Worm (Caenorhabditis elegans) whole organism, late embryonic: ENCODE data around the gene bath-13.

Experiments used
- F13H6.1 ChIP-seq: sonication (generic microtip); optimal IDR thresholded peaks from 2 replicates; lab custom pipeline; 2016; ENCODE audit warnings: missing genetic modification characterization, missing compliant biosample characterization
- Y22D7AL.16 ChIP-seq: sonication (generic microtip); optimal IDR thresholded peaks from 2 replicates; lab custom pipeline; 2016; ENCODE audit warnings: missing genetic modification characterization, missing compliant biosample characterization
- ceh-14 ChIP-seq: sonication (generic microtip); optimal IDR thresholded peaks from 2 replicates; lab custom pipeline; 2016; ENCODE audit warnings: missing genotype, missing genetic modification characterization, missing compliant biosample characterization
- ceh-19 ChIP-seq: fragments of 200-800 bp; sonication (Bioruptor generic); optimal IDR thresholded peaks from 2 replicates; lab custom pipeline; 2018; ENCODE audit warnings: mild to moderate bottlenecking, missing genetic modification characterization, missing compliant biosample characterization
- ceh-22 ChIP-seq: sonication (generic microtip); optimal IDR thresholded peaks from 2 replicates; lab custom pipeline; 2017; ENCODE audit warnings: missing biosample characterization, missing genetic modification characterization
- ceh-30 ChIP-seq: fragments of 150-350 bp; optimal IDR thresholded peaks from 2 replicates; lab custom pipeline; 2014; ENCODE audit warnings: missing biosample characterization, missing genetic modification characterization
- ceh-34 ChIP-seq: sonication (generic microtip); optimal IDR thresholded peaks from 2 replicates; lab custom pipeline; 2016; ENCODE audit warnings: mild to moderate bottlenecking, missing genetic modification characterization, missing compliant biosample characterization
- ceh-9 ChIP-seq: sonication (generic microtip); optimal IDR thresholded peaks from 2 replicates; lab custom pipeline; 2016; ENCODE audit warnings: mild to moderate bottlenecking, missing genetic modification characterization, inconsistent platforms, missing compliant biosample characterization
- che-1 ChIP-seq: sonication (generic microtip); optimal IDR thresholded peaks from 2 replicates; lab custom pipeline; 2016; ENCODE audit warnings: mild to moderate bottlenecking, missing genetic modification characterization, missing compliant biosample characterization
- elt-2 ChIP-seq: sonication (generic microtip); optimal IDR thresholded peaks from 2 replicates; lab custom pipeline; 2016; ENCODE audit warnings: missing genetic modification reagents, missing genetic modification characterization, missing compliant biosample characterization
- elt-4 ChIP-seq: sonication (generic microtip); optimal IDR thresholded peaks from 2 replicates; lab custom pipeline; 2016; ENCODE audit warnings: missing genetic modification characterization, missing compliant biosample characterization
- fax-1 ChIP-seq: sonication (generic microtip); optimal IDR thresholded peaks from 2 replicates; lab custom pipeline; 2016; ENCODE audit warnings: missing genotype, missing genetic modification characterization, missing compliant biosample characterization
- fkh-10 ChIP-seq: fragments of 150-350 bp; optimal IDR thresholded peaks from 2 replicates; lab custom pipeline; 2014; ENCODE audit warnings: missing biosample characterization, missing genetic modification reagents, missing genetic modification characterization
- fkh-6 ChIP-seq: sonication (generic microtip); optimal IDR thresholded peaks from 2 replicates; lab custom pipeline; 2016; ENCODE audit warnings: missing genetic modification characterization, missing compliant biosample characterization
- hlh-13 ChIP-seq: fragments of 200-800 bp; sonication (Bioruptor generic); optimal IDR thresholded peaks from 2 replicates; lab custom pipeline; 2018; ENCODE audit warnings: mild to moderate bottlenecking, missing genetic modification characterization, missing compliant biosample characterization
- hlh-30 ChIP-seq: sonication (generic microtip); optimal IDR thresholded peaks from 2 replicates; lab custom pipeline; 2017; ENCODE audit warnings: antibody characterized with exemption, missing genetic modification characterization, missing compliant biosample characterization; ENCODE audit not compliant: insufficient read depth
- hlh-6 ChIP-seq: sonication (generic microtip); optimal IDR thresholded peaks from 2 replicates; lab custom pipeline; 2016; ENCODE audit warnings: missing genotype, missing genetic modification characterization, missing compliant biosample characterization
- hlh-8 ChIP-seq: sonication (generic microtip); optimal IDR thresholded peaks from 2 replicates; lab custom pipeline; 2016; ENCODE audit warnings: missing genotype, missing genetic modification characterization, missing compliant biosample characterization
- nhr-11 ChIP-seq: fragments of 150-350 bp; optimal IDR thresholded peaks from 2 replicates; lab custom pipeline; 2014; ENCODE audit warnings: missing biosample characterization, missing genetic modification characterization
- nhr-232 ChIP-seq: sonication (generic microtip); optimal IDR thresholded peaks from 2 replicates; lab custom pipeline; 2016; ENCODE audit warnings: missing genetic modification characterization, missing compliant biosample characterization
- npax-4 ChIP-seq: sonication (generic microtip); optimal IDR thresholded peaks from 2 replicates; lab custom pipeline; 2016; ENCODE audit warnings: missing genetic modification characterization, missing compliant biosample characterization
- odd-2 ChIP-seq: sonication (generic microtip); optimal IDR thresholded peaks from 2 replicates; lab custom pipeline; 2017; ENCODE audit warnings: antibody characterized with exemption, mild to moderate bottlenecking, missing genetic modification characterization, missing compliant biosample characterization
- pha-2 ChIP-seq: sonication (generic microtip); optimal IDR thresholded peaks from 2 replicates; lab custom pipeline; 2017; ENCODE audit warnings: mild to moderate bottlenecking, missing genetic modification characterization, missing compliant biosample characterization
- pha-4 ChIP-seq: fragments of 150-350 bp; optimal IDR thresholded peaks from 2 replicates; lab custom pipeline; 2018; ENCODE audit warnings: missing biosample characterization, missing genetic modification reagents, missing genetic modification characterization
- pqm-1 ChIP-seq: sonication (generic microtip); optimal IDR thresholded peaks from 2 replicates; lab custom pipeline; 2016; ENCODE audit warnings: missing genetic modification characterization, missing compliant biosample characterization
- pros-1 ChIP-seq: fragments of 150-350 bp; optimal IDR thresholded peaks from 2 replicates; lab custom pipeline; 2014; ENCODE audit warnings: missing biosample characterization, missing genetic modification reagents, missing genetic modification characterization
- sdc-2 ChIP-seq: sonication (generic microtip); optimal IDR thresholded peaks from 2 replicates; lab custom pipeline; 2016; ENCODE audit warnings: missing genotype, missing genetic modification characterization, missing compliant biosample characterization
- syd-9 ChIP-seq: sonication (generic microtip); optimal IDR thresholded peaks from 2 replicates; lab custom pipeline; 2016; ENCODE audit warnings: mild to moderate bottlenecking, missing genetic modification characterization, moderate library complexity, missing compliant biosample characterization
- tbx-7 ChIP-seq: sonication (generic microtip); optimal IDR thresholded peaks from 2 replicates; lab custom pipeline; 2016; ENCODE audit warnings: missing genotype, missing genetic modification characterization, missing compliant biosample characterization
- ttx-3 ChIP-seq: sonication (generic microtip); optimal IDR thresholded peaks from 2 replicates; lab custom pipeline; 2016; ENCODE audit warnings: missing genetic modification reagents, missing genetic modification characterization, missing compliant biosample characterization
- unc-3 ChIP-seq, 2 experiments: fragments of 200-800 bp in 1 of 2; sonication (Bioruptor generic) in 1 of 2; sonication (generic microtip) in 1 of 2; conservative IDR thresholded peaks in 1 of 2; optimal IDR thresholded peaks in 1 of 2; 2 replicates each; pipeline versions ENCODE4 v1.3.6 to Lab custom; 2016 to 2022; ENCODE audit warnings: missing compliant biosample characterization in 2 of 2, missing genetic modification characterization in 2 of 2, missing genetic modification reagents in 1 of 2
- unc-42 ChIP-seq: sonication (generic microtip); optimal IDR thresholded peaks from 2 replicates; lab custom pipeline; 2016; ENCODE audit warnings: missing genotype, missing genetic modification characterization, missing compliant biosample characterization
- unc-86 ChIP-seq: sonication (generic microtip); optimal IDR thresholded peaks from 2 replicates; lab custom pipeline; 2016; ENCODE audit warnings: missing genetic modification characterization, missing compliant biosample characterization
- zip-5 ChIP-seq: sonication (generic microtip); optimal IDR thresholded peaks from 2 replicates; lab custom pipeline; 2016; ENCODE audit warnings: missing genetic modification characterization, missing compliant biosample characterization
- ztf-16 ChIP-seq: sonication (generic microtip); optimal IDR thresholded peaks from 2 replicates; lab custom pipeline; 2017; ENCODE audit warnings: missing genetic modification characterization, missing compliant biosample characterization

The bath-13 gene

ce11 chrII:2483507-2483906 lies 38.4 kb downstream of the bath-13 start, which contains the start of gene F53G2.13:
Gene F53G2.13 (plus strand): TSS chrII:2483807.
- TF ChIP-seq pha-2 (tag; lab: Kevin White, UChicago) (no peak), unc-86 (tag; lab: Kevin White, UChicago) (no peak), zip-5 (tag; lab: Kevin White, UChicago) (no peak), tbx-7 (no peak), nhr-11 (tag; lab: Kevin White, UChicago) (no peak), ceh-9 (no peak), hlh-30 (tag; lab: Kevin White, UChicago) (no peak), unc-42 (tag; lab: Kevin White, UChicago) (no peak), unc-3 (GFP tag; conservative IDR thresholded peaks at IDR 0.05; lab: Robert Waterston, UW) (no peak), unc-3 (tag; optimal IDR thresholded peaks at IDR 0.05; lab: Kevin White, UChicago) (no peak), odd-2 (tag; lab: Kevin White, UChicago) (no peak)
- TF ChIP-seq, all 69 proteins: peak for 0

ce11 chrII:2481621-2482020 lies 40.2 kb downstream of the bath-13 start, which contains the start of gene F53G2.2:
Gene F53G2.2 (plus strand): TSS chrII:2481921.
- TF ChIP-seq Y22D7AL.16, result no peak
- no peak for TF ChIP-seq nhr-11 (tag; lab: Kevin White, UChicago)
- TF ChIP-seq elt-2 (tag; lab: Kevin White, UChicago), result no peak

ce11 chrII:2480099-2480498 lies 41.8 kb downstream of the bath-13 start, which contains the start of gene F53G2.3:
Gene F53G2.3 (plus strand): TSS chrII:2480399.
- TF ChIP-seq fkh-10 (GFP tag; lab: Kevin White, UChicago) (no peak), che-1 (no peak), ztf-16 (tag; lab: Kevin White, UChicago) (no peak), hlh-6 (tag; lab: Kevin White, UChicago) (no peak), fax-1 (tag; lab: Kevin White, UChicago) (no peak), elt-4 (tag; lab: Kevin White, UChicago) (no peak), zip-5 (tag; lab: Kevin White, UChicago) (no peak), F13H6.1 (tag; lab: Kevin White, UChicago) (no peak)

ce11 chrII:2479047-2479446 lies 42.8 kb downstream of the bath-13 start, which contains the start of gene F53G2.12:
Gene F53G2.12 (minus strand): TSS chrII:2479090.
- TF ChIP-seq unc-86 (tag; lab: Kevin White, UChicago) (no peak), zip-5 (tag; lab: Kevin White, UChicago) (no peak), che-1 (no peak), pros-1 (tag; lab: Kevin White, UChicago) (no peak), fkh-6 (tag; lab: Kevin White, UChicago) (no peak), npax-4 (tag; lab: Kevin White, UChicago) (no peak), ceh-22 (tag; lab: Kevin White, UChicago) (no peak), hlh-13 (no peak), hlh-8 (no peak), fkh-10 (GFP tag; lab: Kevin White, UChicago) (no peak), pqm-1 (tag; lab: Kevin White, UChicago) (no peak), ceh-19 (GFP tag; lab: Kevin White, UChicago) (no peak)

- TF ChIP-seq syd-9 (no peak), npax-4 (tag; lab: Kevin White, UChicago) (no peak), nhr-232 (tag; lab: Kevin White, UChicago) (no peak), ceh-34 (tag; lab: Kevin White, UChicago) (no peak), Y22D7AL.16 (no peak), pha-4 (no peak), ceh-22 (tag; lab: Kevin White, UChicago) (no peak), ceh-14 (tag; lab: Kevin White, UChicago) (no peak), hlh-8 (no peak), ttx-3 (tag; lab: Kevin White, UChicago) (no peak), sdc-2 (no peak), pha-2 (tag; lab: Kevin White, UChicago) (no peak), elt-4 (tag; lab: Kevin White, UChicago) (no peak), ceh-30 (tag; lab: Kevin White, UChicago) (no peak), fax-1 (tag; lab: Kevin White, UChicago) (no peak)
Observed at ce11 chrII:2478543-2478942, 43.3 kb downstream of the bath-13 start, which contains the start of gene mnat-1. Gene mnat-1 (minus strand): TSS chrII:2478643.
